Fruit fly (Drosophila melanogaster) whole organism, embryonic: ENCODE measurements around the gene oxt.
A peak's percentile ranks its signal among the peaks of the same experiment; 100 is the strongest.

Source experiments
- CG11085 ChIP-seq: fragments of 200-800 bp; sonication (Bioruptor generic); IDR thresholded peaks from 2 replicates; pipeline ENCODE4 v1.3.6; 2022; ENCODE audit warnings: missing biosample characterization, missing genetic modification characterization
- CG12236 ChIP-seq: fragments of 200-800 bp; sonication (Bioruptor generic); optimal IDR thresholded peaks from 2 replicates; lab custom pipeline; 2016; ENCODE audit warnings: missing biosample characterization, missing genetic modification characterization
- CG14050 ChIP-seq: fragments of 200-800 bp; sonication (Bioruptor generic); IDR thresholded peaks from 3 replicates; pipeline ENCODE4 v1.3.6; 2022; ENCODE audit warnings: missing biosample characterization, missing genetic modification characterization
- CG15269 ChIP-seq: fragments of 200-800 bp; sonication (Bioruptor generic); optimal IDR thresholded peaks from 2 replicates; lab custom pipeline; 2018; ENCODE audit warnings: missing biosample characterization, mild to moderate bottlenecking, missing genetic modification characterization, moderate library complexity
- CG15696 ChIP-seq: fragments of 200-800 bp; sonication (Bioruptor generic); optimal IDR thresholded peaks from 2 replicates; lab custom pipeline; 2019; ENCODE audit warnings: missing biosample characterization, mild to moderate bottlenecking, missing genetic modification characterization, moderate library complexity
- CG1792 ChIP-seq: fragments of 200-800 bp; sonication (Bioruptor generic); optimal IDR thresholded peaks from 2 replicates; lab custom pipeline; 2016; ENCODE audit warnings: missing biosample characterization, missing genetic modification characterization
- CG18619 ChIP-seq: fragments of 200-800 bp; sonication (Bioruptor generic); optimal IDR thresholded peaks from 3 replicates; lab custom pipeline; 2017; ENCODE audit warnings: missing biosample characterization, mild to moderate bottlenecking, missing genetic modification characterization
- CG3281 ChIP-seq: fragments of 200-800 bp; sonication (Bioruptor generic); optimal IDR thresholded peaks from 3 replicates; lab custom pipeline; 2017; ENCODE audit warnings: missing biosample characterization, mild to moderate bottlenecking, missing genetic modification characterization
- CG4424 ChIP-seq: fragments of 200-800 bp; sonication (Bioruptor generic); optimal IDR thresholded peaks from 3 replicates; lab custom pipeline; 2016; ENCODE audit warnings: missing biosample characterization, missing genetic modification characterization
- CG4854 ChIP-seq: fragments of 200-800 bp; sonication (Bioruptor generic); optimal IDR thresholded peaks from 2 replicates; lab custom pipeline; 2016; ENCODE audit warnings: missing biosample characterization, missing genetic modification characterization, inconsistent platforms
- CG6791 ChIP-seq: fragments of 200-800 bp; sonication (Bioruptor generic); IDR thresholded peaks from 3 replicates; pipeline ENCODE4 v1.3.6; 2022; ENCODE audit warnings: missing biosample characterization, missing genetic modification characterization; ENCODE audit not compliant: partially characterized antibody
- CG6813 ChIP-seq: fragments of 200-800 bp; sonication (Bioruptor generic); optimal IDR thresholded peaks from 2 replicates; lab custom pipeline; 2017; ENCODE audit warnings: missing biosample characterization, missing genetic modification characterization, mild to moderate bottlenecking, moderate library complexity, missing genetic modification reagents
- CG8944 ChIP-seq: fragments of 200-800 bp; sonication (Bioruptor generic); optimal IDR thresholded peaks from 3 replicates; lab custom pipeline; 2016; ENCODE audit warnings: missing biosample characterization, missing genetic modification characterization
- CG9215 ChIP-seq: fragments of 200-800 bp; sonication (Bioruptor generic); IDR thresholded peaks from 2 replicates; pipeline ENCODE4 v1.3.6; 2022; ENCODE audit warnings: missing biosample characterization, missing genetic modification characterization
- CHES-1-like ChIP-seq: fragments of 200-800 bp; sonication (Bioruptor generic); optimal IDR thresholded peaks from 2 replicates; lab custom pipeline; 2016; ENCODE audit warnings: missing biosample characterization, missing genetic modification characterization
- E2f1 ChIP-seq: fragments of 200-800 bp; sonication (Bioruptor generic); IDR thresholded peaks from 2 replicates; pipeline ENCODE4 v1.3.6; 2022; ENCODE audit warnings: missing biosample characterization, missing genetic modification characterization
- Fer3 ChIP-seq: fragments of 200-800 bp; sonication (Bioruptor generic); optimal IDR thresholded peaks from 2 replicates; lab custom pipeline; 2018; ENCODE audit warnings: missing biosample characterization, mild to moderate bottlenecking, missing genetic modification characterization, moderate library complexity
- MTF-1 ChIP-seq: fragments of 200-800 bp; sonication (Bioruptor generic); optimal IDR thresholded peaks from 2 replicates; lab custom pipeline; 2018; ENCODE audit warnings: missing biosample characterization, mild to moderate bottlenecking, missing genetic modification characterization, borderline replicate concordance
- NC2α ChIP-seq: fragments of 200-800 bp; sonication (Bioruptor generic); optimal IDR thresholded peaks from 2 replicates; lab custom pipeline; 2016; ENCODE audit warnings: missing biosample characterization, missing genetic modification characterization
- Nf-YB ChIP-seq: fragments of 200-800 bp; sonication (Bioruptor generic); optimal IDR thresholded peaks from 3 replicates; lab custom pipeline; 2019; ENCODE audit warnings: missing biosample characterization, mild to moderate bottlenecking, missing genetic modification characterization, moderate library complexity
- Oaz ChIP-seq: fragments of 200-800 bp; sonication (Bioruptor generic); IDR thresholded peaks from 2 replicates; pipeline ENCODE4 v1.3.6; 2022; ENCODE audit warnings: missing biosample characterization, missing genetic modification characterization
- Rfx ChIP-seq: fragments of 200-800 bp; sonication (Bioruptor generic); IDR thresholded peaks from 2 replicates; pipeline ENCODE4 v1.3.6; 2022; ENCODE audit warnings: missing biosample characterization, missing genetic modification characterization
- Xbp1 ChIP-seq: fragments of 200-800 bp; sonication (Bioruptor generic); optimal IDR thresholded peaks from 3 replicates; lab custom pipeline; 2016; ENCODE audit warnings: missing biosample characterization, mild to moderate bottlenecking, missing genetic modification characterization
- amos ChIP-seq: fragments of 200-800 bp; sonication (Bioruptor generic); IDR thresholded peaks from 2 replicates; pipeline ENCODE4 v1.3.6; 2022; ENCODE audit warnings: missing biosample characterization, missing genetic modification characterization; ENCODE audit not compliant: partially characterized antibody
- az2 ChIP-seq: fragments of 200-800 bp; sonication (Bioruptor generic); optimal IDR thresholded peaks from 3 replicates; lab custom pipeline; 2016; ENCODE audit warnings: missing biosample characterization, missing genetic modification characterization
- bcd ChIP-seq: fragments of 200-800 bp; sonication (Bioruptor generic); optimal IDR thresholded peaks from 2 replicates; lab custom pipeline; 2017; ENCODE audit warnings: missing biosample characterization, mild to moderate bottlenecking, missing genetic modification characterization
- bigmax ChIP-seq: fragments of 200-800 bp; sonication (Bioruptor generic); optimal IDR thresholded peaks from 2 replicates; lab custom pipeline; 2018; ENCODE audit warnings: missing biosample characterization, mild to moderate bottlenecking, missing genetic modification characterization
- dm ChIP-seq: fragments of 200-800 bp; sonication (Bioruptor generic); optimal IDR thresholded peaks from 3 replicates; lab custom pipeline; 2016; ENCODE audit warnings: missing biosample characterization, missing genetic modification characterization
- dmrt11E ChIP-seq: fragments of 200-800 bp; sonication (Bioruptor generic); optimal IDR thresholded peaks from 3 replicates; lab custom pipeline; 2018; ENCODE audit warnings: missing biosample characterization, mild to moderate bottlenecking, missing genetic modification characterization, moderate library complexity
- fd102C ChIP-seq: fragments of 200-800 bp; sonication (Bioruptor generic); optimal IDR thresholded peaks from 2 replicates; lab custom pipeline; 2018; ENCODE audit warnings: missing biosample characterization, mild to moderate bottlenecking, missing genetic modification characterization, moderate library complexity
- gcm2 ChIP-seq: fragments of 200-800 bp; sonication (Bioruptor generic); optimal IDR thresholded peaks from 2 replicates; lab custom pipeline; 2016; ENCODE audit warnings: missing biosample characterization, missing genetic modification characterization
- grn ChIP-seq: fragments of 200-800 bp; sonication (Bioruptor generic); optimal IDR thresholded peaks from 3 replicates; lab custom pipeline; 2017; ENCODE audit warnings: missing biosample characterization, missing genetic modification characterization
- gsb-n ChIP-seq: fragments of 200-800 bp; sonication (Bioruptor generic); optimal IDR thresholded peaks from 3 replicates; lab custom pipeline; 2018; ENCODE audit warnings: missing biosample characterization, mild to moderate bottlenecking, missing genetic modification characterization
- kah ChIP-seq: fragments of 200-800 bp; sonication (Bioruptor generic); optimal IDR thresholded peaks from 2 replicates; lab custom pipeline; 2018; ENCODE audit warnings: missing biosample characterization, mild to moderate bottlenecking, missing genetic modification characterization
- lola ChIP-seq, 3 experiments: fragments of >200 bp in 2 of 3; fragments of 200-800 bp in 1 of 3; sonication (Bioruptor generic) in 1 of 3; optimal IDR thresholded peaks; 2 replicates each; lab custom pipeline; 2017 to 2019; ENCODE audit warnings: missing biosample characterization in 3 of 3, missing genetic modification characterization in 3 of 3, mild to moderate bottlenecking in 1 of 3, moderate library complexity in 1 of 3
- lov ChIP-seq, 2 experiments: fragments of 200-800 bp in 1 of 2; fragments of >200 bp in 1 of 2; sonication (Bioruptor generic) in 1 of 2; IDR thresholded peaks in 1 of 2; optimal IDR thresholded peaks in 1 of 2; 2 replicates in 1 of 2; 3 replicates in 1 of 2; pipeline versions ENCODE4 v1.3.6 to Lab custom; 2017 to 2022; ENCODE audit warnings: missing biosample characterization in 1 of 2, missing genetic modification characterization in 1 of 2
- nau ChIP-seq: fragments of 200-800 bp; sonication (Bioruptor generic); optimal IDR thresholded peaks from 3 replicates; lab custom pipeline; 2017; ENCODE audit warnings: missing biosample characterization, mild to moderate bottlenecking, missing genetic modification characterization, missing genetic modification reagents
- nerfin-2 ChIP-seq: fragments of 200-800 bp; sonication (Bioruptor generic); IDR thresholded peaks from 2 replicates; pipeline ENCODE4 v1.3.6; 2022; ENCODE audit warnings: missing biosample characterization, missing genetic modification characterization; ENCODE audit not compliant: partially characterized antibody
- odd ChIP-seq: fragments of 200-800 bp; sonication (Bioruptor generic); optimal IDR thresholded peaks from 2 replicates; lab custom pipeline; 2017; ENCODE audit warnings: missing biosample characterization, mild to moderate bottlenecking, missing genetic modification characterization
- sens-2 ChIP-seq: fragments of 200-800 bp; sonication (Bioruptor generic); IDR thresholded peaks from 2 replicates; pipeline ENCODE4 v1.3.6; 2022; ENCODE audit warnings: missing biosample characterization, missing genetic modification characterization
- seq ChIP-seq: fragments of 200-800 bp; sonication (Bioruptor generic); IDR thresholded peaks from 2 replicates; pipeline ENCODE4 v1.3.6; 2022; ENCODE audit warnings: missing biosample characterization, missing genetic modification characterization
- shn ChIP-seq: fragments of 200-800 bp; sonication (Bioruptor generic); optimal IDR thresholded peaks from 3 replicates; lab custom pipeline; 2016; ENCODE audit warnings: missing biosample characterization, missing genetic modification characterization
- sima ChIP-seq: fragments of 200-800 bp; sonication (Bioruptor generic); optimal IDR thresholded peaks from 2 replicates; lab custom pipeline; 2016; ENCODE audit warnings: missing biosample characterization, missing genetic modification characterization
- slp2 ChIP-seq: fragments of 200-800 bp; sonication (Bioruptor generic); optimal IDR thresholded peaks from 2 replicates; lab custom pipeline; 2016; ENCODE audit warnings: missing biosample characterization, missing genetic modification characterization
- sug ChIP-seq: fragments of 200-800 bp; optimal IDR thresholded peaks from 2 replicates; lab custom pipeline; 2019; ENCODE audit warnings: missing biosample characterization, mild to moderate bottlenecking, missing genetic modification characterization, moderate library complexity
- tna ChIP-seq: fragments of 200-800 bp; sonication (Bioruptor generic); IDR thresholded peaks from 2 replicates; pipeline ENCODE4 v1.3.6; 2022; ENCODE audit warnings: missing biosample characterization, missing genetic modification characterization; ENCODE audit not compliant: partially characterized antibody
- twi ChIP-seq: fragments of 200-800 bp; optimal IDR thresholded peaks from 2 replicates; lab custom pipeline; 2019; ENCODE audit warnings: missing biosample characterization, mild to moderate bottlenecking, missing genetic modification characterization, moderate library complexity
- usp ChIP-seq: fragments of >200 bp; optimal IDR thresholded peaks from 2 replicates; lab custom pipeline; 2017; ENCODE audit warnings: missing biosample characterization, missing genetic modification characterization
- vfl ChIP-seq: fragments of 200-800 bp; sonication (Bioruptor generic); optimal IDR thresholded peaks from 2 replicates; lab custom pipeline; 2016; ENCODE audit warnings: missing biosample characterization, missing genetic modification characterization
- yki ChIP-seq: fragments of >200 bp; optimal IDR thresholded peaks from 3 replicates; lab custom pipeline; 2018

oxt gene

dm6 chr3L:2257412-2257862, 5.0 kb downstream of the oxt start, which contains the start of the genes CG1275 and Elp5 (continued):
- TF ChIP-seq sens-2 (GFP tag; lab: Robert Waterston, UW) (peak; percentile 99), twi (tag; lab: Kevin White, UChicago) (peak; percentile 95), lov (optimal IDR thresholded peaks at IDR 0.05; lab: Kevin White, UChicago) (no peak), lov (GFP tag; IDR thresholded peaks at IDR 0.05; lab: Robert Waterston, UW) (peak; percentile 99), tna (no peak), gsb-n (peak; percentile 97), kah (GFP tag; lab: Kevin White, UChicago) (peak; percentile 49), nau (GFP tag; lab: Kevin White, UChicago) (no peak), sug (tag; lab: Kevin White, UChicago) (peak; percentile 96), Nf-YB (GFP tag; lab: Kevin White, UChicago) (peak; percentile 87), yki (no peak), CG3281 (GFP tag; lab: Kevin White, UChicago) (peak; percentile 96), CG18619 (GFP tag; lab: Kevin White, UChicago) (peak; percentile 97), CHES-1-like (GFP tag; lab: Kevin White, UChicago) (peak; percentile 96), Fer3 (tag; lab: Kevin White, UChicago) (peak; percentile 99), CG12236 (peak; percentile 90), CG15269 (peak; percentile 98), CG4854 (GFP tag; lab: Kevin White, UChicago) (peak; percentile 97), seq (GFP tag; lab: Robert Waterston, UW) (peak; percentile 99), CG14050 (GFP tag; lab: Robert Waterston, UW) (peak; percentile 99), CG6813 (GFP tag; lab: Kevin White, UChicago) (peak; percentile 84), lola (GFP tag; optimal IDR thresholded peaks at IDR 0.05; lab: Kevin White, UChicago) (peak in 1 of 3 experiments; percentile 96), vfl (peak; percentile 98), usp (no peak), fd102C (peak; percentile 80), odd (peak; percentile 95), sima (GFP tag; lab: Kevin White, UChicago) (peak; percentile 96), dm (GFP tag; lab: Kevin White, UChicago) (peak; percentile 93), amos (peak; percentile 27; the same call in 1 of the 2 replicates), CG15696 (tag; lab: Kevin White, UChicago) (peak; percentile 93), gcm2 (peak; percentile 94), MTF-1 (GFP tag; lab: Kevin White, UChicago) (peak; percentile 89), slp2 (GFP tag; lab: Kevin White, UChicago) (peak; percentile 96), CG4424 (peak; percentile 98), CG9215 (GFP tag; lab: Robert Waterston, UW) (peak; percentile 98), bigmax (GFP tag; lab: Kevin White, UChicago) (peak; percentile 75), shn (GFP tag; lab: Kevin White, UChicago) (peak; percentile 91), Rfx (GFP tag; lab: Robert Waterston, UW) (peak; percentile 100), CG6791 (GFP tag; lab: Robert Waterston, UW) (no peak), CG8944 (peak; percentile 96), dmrt11E (tag; lab: Kevin White, UChicago) (peak; percentile 96), Xbp1 (GFP tag; lab: Kevin White, UChicago) (peak; percentile 99), az2 (GFP tag; lab: Kevin White, UChicago) (peak; percentile 98), CG11085 (peak; percentile 99), NC2α (GFP tag; lab: Kevin White, UChicago) (peak; percentile 94), CG1792 (GFP tag; lab: Kevin White, UChicago) (peak; percentile 88), nerfin-2 (GFP tag; lab: Robert Waterston, UW) (0 out of 2 replicates have a peak, but pooled peaks have one; percentile 26), E2f1 (GFP tag; lab: Robert Waterston, UW) (peak; percentile 100), grn (GFP tag; lab: Kevin White, UChicago) (peak; percentile 77), bcd (peak; percentile 98), Oaz (GFP tag; lab: Robert Waterston, UW) (peak; percentile 98)
